Fruit fly (Drosophila melanogaster): Measurements from ENCODE around the gene CG13362.

CG13362 gene

DNA sequence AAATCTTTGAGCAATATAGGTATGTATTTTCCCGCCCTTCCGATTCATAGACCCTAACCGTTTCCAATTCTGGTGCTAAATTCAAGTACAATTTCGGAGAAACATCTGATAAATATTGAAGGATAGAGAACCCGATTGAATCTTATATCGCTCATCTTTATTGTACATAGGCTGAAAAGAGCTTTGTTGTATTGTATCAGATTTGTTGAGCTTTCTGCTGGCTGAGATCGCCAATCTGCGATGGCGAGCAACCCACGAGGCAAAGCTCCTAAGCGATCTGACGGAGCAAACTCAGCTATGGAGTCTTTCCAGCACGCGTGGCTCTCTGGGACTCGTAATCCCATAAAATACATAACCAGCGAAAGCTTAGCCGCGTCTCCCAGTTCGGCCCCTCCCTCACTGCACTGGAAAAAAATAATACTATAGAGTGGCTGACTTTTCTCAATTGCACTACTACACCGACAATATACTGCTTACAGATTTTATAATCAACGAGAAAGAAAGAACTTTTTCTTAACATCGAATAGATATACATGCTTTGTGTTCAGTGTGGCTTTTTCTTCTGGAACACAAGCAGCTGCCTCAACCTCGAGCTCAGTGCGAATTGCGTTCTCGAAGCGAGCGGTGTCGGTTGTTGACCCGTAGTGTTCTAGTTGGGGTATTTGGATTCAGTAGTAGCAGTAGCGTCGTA lies 4.7 kb upstream of the CG13362 start (continued):
- no peak for TF ChIP-seq tio (GFP tag; optimal IDR thresholded peaks at IDR 0.05)
- peak in 1 of 3 experiments; percentile 36 for TF ChIP-seq lola (GFP tag; optimal IDR thresholded peaks at IDR 0.05)
- TF ChIP-seq Hmr (GFP tag; optimal IDR thresholded peaks at IDR 0.05), result peak; percentile 92
- peak; percentile 60 for TF ChIP-seq CG10979 (tag; optimal IDR thresholded peaks at IDR 0.05)
- peak; percentile 24 for TF ChIP-seq psq (GFP tag; optimal IDR thresholded peaks at IDR 0.05)
- peak; percentile 56 for TF ChIP-seq CG10274 (GFP tag; optimal IDR thresholded peaks at IDR 0.05)
- TF ChIP-seq Hr78 (GFP tag; optimal IDR thresholded peaks at IDR 0.05), result peak in 1 of 2 experiments; percentile 11
- peak; percentile 87 for TF ChIP-seq CG34422 (GFP tag; IDR thresholded peaks at IDR 0.05)
- peak; percentile 88 for TF ChIP-seq CG12155 (GFP tag; optimal IDR thresholded peaks at IDR 0.05)
- TF ChIP-seq CG32532 (GFP tag; IDR thresholded peaks at IDR 0.05), result peak; percentile 96
- peak; percentile 92 for TF ChIP-seq vvl (GFP tag; IDR thresholded peaks at IDR 0.05)
- peak; percentile 73 for TF ChIP-seq dm (GFP tag; optimal IDR thresholded peaks at IDR 0.05)
- TF ChIP-seq CG11456 (GFP tag; IDR thresholded peaks at IDR 0.05), result peak; percentile 95
- peak; percentile 75 for TF ChIP-seq CG13894 (tag; optimal IDR thresholded peaks at IDR 0.05)
- peak; percentile 66 for TF ChIP-seq CG1233 (GFP tag; optimal IDR thresholded peaks at IDR 0.05)
- TF ChIP-seq shn (GFP tag; optimal IDR thresholded peaks at IDR 0.05), result peak; percentile 75
- TF ChIP-seq CG7271 (tag; optimal IDR thresholded peaks at IDR 0.05), result no peak
- TF ChIP-seq fd102C (GFP tag; optimal IDR thresholded peaks at IDR 0.05), result no peak
- TF ChIP-seq hkb (optimal IDR thresholded peaks at IDR 0.05), result no peak
- TF ChIP-seq hkb (GFP tag; IDR thresholded peaks at IDR 0.05), result peak; percentile 87
- TF ChIP-seq cg (GFP tag; optimal IDR thresholded peaks at IDR 0.05), result no peak
- peak; percentile 86 for TF ChIP-seq ranshi (GFP tag; IDR thresholded peaks at IDR 0.05)
- TF ChIP-seq Atf-2 (GFP tag; optimal IDR thresholded peaks at IDR 0.05), result peak; percentile 67
- TF ChIP-seq HmgD (GFP tag; optimal IDR thresholded peaks at IDR 0.05), result peak; percentile 57
- TF ChIP-seq CG14014 (GFP tag; IDR thresholded peaks at IDR 0.05), result peak; percentile 87
- peak; percentile 79 for TF ChIP-seq CG14050 (GFP tag; IDR thresholded peaks at IDR 0.05)
- TF ChIP-seq CG17359 (tag; optimal IDR thresholded peaks at IDR 0.05), result peak; percentile 84
- no peak for TF ChIP-seq Dp (GFP tag; optimal IDR thresholded peaks at IDR 0.05)
- TF ChIP-seq pros (GFP tag; optimal IDR thresholded peaks at IDR 0.05), result no peak
- peak; percentile 78 for TF ChIP-seq CG7372 (GFP tag; IDR thresholded peaks at IDR 0.05)
- TF ChIP-seq CG31224 (GFP tag; IDR thresholded peaks at IDR 0.05), result peak; percentile 84
- peak; percentile 45 for TF ChIP-seq sima (GFP tag; optimal IDR thresholded peaks at IDR 0.05)
- TF ChIP-seq CG10959 (GFP tag; IDR thresholded peaks at IDR 0.05), result peak; percentile 45; the same call in 1 of the 2 replicates
- TF ChIP-seq D19B (GFP tag; optimal IDR thresholded peaks at IDR 0.05), result peak; percentile 82
- peak; percentile 81 for TF ChIP-seq CG8924 (tag; optimal IDR thresholded peaks at IDR 0.05)
- TF ChIP-seq Gug (GFP tag; IDR thresholded peaks at IDR 0.05), result peak; percentile 80; the same call in 3 of the 4 replicates
- no peak for TF ChIP-seq h (optimal IDR thresholded peaks at IDR 0.05)
- peak; percentile 35 for TF ChIP-seq da (GFP tag; optimal IDR thresholded peaks at IDR 0.05)
- TF ChIP-seq fd96Cb (tag; optimal IDR thresholded peaks at IDR 0.05), result peak; percentile 59
- TF ChIP-seq Lhr (GFP tag; optimal IDR thresholded peaks at IDR 0.05), result peak; percentile 19
- peak; percentile 91 for TF ChIP-seq ERR (GFP tag; optimal IDR thresholded peaks at IDR 0.05)
- TF ChIP-seq Ets97D (GFP tag; optimal IDR thresholded peaks at IDR 0.05), result peak; percentile 56
- peak; percentile 68 for TF ChIP-seq CG12219 (GFP tag; optimal IDR thresholded peaks at IDR 0.05)
- TF ChIP-seq CG2202 (tag; optimal IDR thresholded peaks at IDR 0.05), result no peak
- 0 out of 3 replicates have a peak, but pooled peaks have one; percentile 79 for TF ChIP-seq CG2199 (GFP tag; IDR thresholded peaks at IDR 0.05)
- TF ChIP-seq CG2678 (tag; optimal IDR thresholded peaks at IDR 0.05), result peak; percentile 88
- peak; percentile 58 for TF ChIP-seq Vsx1 (GFP tag; optimal IDR thresholded peaks at IDR 0.05)
- peak; percentile 86 for TF ChIP-seq zfh1 (GFP tag; IDR thresholded peaks at IDR 0.05)
- TF ChIP-seq dimm (GFP tag; IDR thresholded peaks at IDR 0.05), result peak; percentile 56; the same call in 1 of the 2 replicates
- TF ChIP-seq jigr1 (GFP tag; IDR thresholded peaks at IDR 0.05), result no peak
